Worm (Caenorhabditis elegans): ENCODE results near the gene R03D7.8.
"Not testable (repeated sequence)": the region's sequence is repeated elsewhere in the genome, so short reads cannot be mapped to it uniquely, and the experiment has no call there.

Gene R03D7.8

ce11 chrII:10948236-10949025 is 8.3 kb downstream of the R03D7.8 start:
- TF ChIP-seq ztf-23 (GFP tag; IDR thresholded peaks at IDR 0.05): no peak
- no peak for TF ChIP-seq med-1 (GFP tag; optimal IDR thresholded peaks at IDR 0.05; ENCODE audit: insufficient read depth)
- TF ChIP-seq klf-2 (GFP tag; conservative IDR thresholded peaks at IDR 0.05): no peak
- no peak for TF ChIP-seq ref-1 (GFP tag; conservative IDR thresholded peaks at IDR 0.05)
- no peak for TF ChIP-seq ztf-29 (GFP tag; IDR thresholded peaks at IDR 0.05)
- no peak for TF ChIP-seq flt-1 (GFP tag; IDR thresholded peaks at IDR 0.05)
- TF ChIP-seq cog-1 (tag; optimal IDR thresholded peaks at IDR 0.05): no peak
- no peak for TF ChIP-seq T22C8.4 (GFP tag; IDR thresholded peaks at IDR 0.05)
- no peak for TF ChIP-seq tab-1 (GFP tag; IDR thresholded peaks at IDR 0.05)

ce11 chrII:10947317-10947716 is 9.4 kb downstream of the R03D7.8 start, which contains the start of the genes tceb-3 and gskl-1:
Gene tceb-3 (minus strand): TSS chrII:10947417.
Gene gskl-1 (plus strand): TSS chrII:10947559.
- no peak for TF ChIP-seq ztf-23 (GFP tag; IDR thresholded peaks at IDR 0.05)
- no peak for TF ChIP-seq cog-1 (tag; optimal IDR thresholded peaks at IDR 0.05)
- TF ChIP-seq T22C8.4 (GFP tag; IDR thresholded peaks at IDR 0.05): no peak
- no peak for TF ChIP-seq klf-2 (GFP tag; conservative IDR thresholded peaks at IDR 0.05)

DNA sequence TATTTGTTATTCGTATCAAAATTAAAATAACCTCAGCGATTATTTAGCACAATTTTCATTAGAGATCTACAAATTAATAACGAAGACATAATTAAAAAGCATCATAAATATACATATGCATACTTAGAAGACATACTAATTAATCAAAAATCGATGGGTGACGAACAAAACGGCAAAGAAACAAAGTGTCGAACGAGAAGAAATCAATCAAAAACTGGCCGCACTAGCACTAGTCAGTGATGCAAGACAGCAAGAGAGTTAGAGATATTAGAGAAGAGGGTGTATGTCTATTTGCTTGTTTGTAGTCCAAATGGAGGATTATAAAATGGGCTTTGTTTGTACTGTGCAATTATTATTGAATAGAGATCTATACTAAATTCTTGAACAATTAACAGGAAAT is 9.8 kb downstream of the R03D7.8 start:
- no peak for TF ChIP-seq med-1 (GFP tag; optimal IDR thresholded peaks at IDR 0.05; ENCODE audit: insufficient read depth)
- no peak for TF ChIP-seq T22C8.4 (GFP tag; IDR thresholded peaks at IDR 0.05)
- TF ChIP-seq ztf-29 (GFP tag; IDR thresholded peaks at IDR 0.05): no peak
- TF ChIP-seq ref-1 (GFP tag; conservative IDR thresholded peaks at IDR 0.05): no peak
- TF ChIP-seq tab-1 (GFP tag; IDR thresholded peaks at IDR 0.05): no peak
- no peak for TF ChIP-seq cog-1 (tag; optimal IDR thresholded peaks at IDR 0.05)
- TF ChIP-seq klf-2 (GFP tag; conservative IDR thresholded peaks at IDR 0.05): no peak
- no peak for TF ChIP-seq ztf-23 (GFP tag; IDR thresholded peaks at IDR 0.05)
- TF ChIP-seq flt-1 (GFP tag; IDR thresholded peaks at IDR 0.05): no peak

- TF ChIP-seq ztf-29 (GFP tag; IDR thresholded peaks at IDR 0.05) (no peak), tab-1 (GFP tag; IDR thresholded peaks at IDR 0.05) (no peak), flt-1 (GFP tag; IDR thresholded peaks at IDR 0.05) (no peak), ref-1 (GFP tag; conservative IDR thresholded peaks at IDR 0.05) (no peak), T22C8.4 (GFP tag; IDR thresholded peaks at IDR 0.05) (no peak), klf-2 (GFP tag; conservative IDR thresholded peaks at IDR 0.05) (no peak), med-1 (GFP tag; optimal IDR thresholded peaks at IDR 0.05; ENCODE audit: insufficient read depth) (no peak), cog-1 (tag; optimal IDR thresholded peaks at IDR 0.05) (no peak), ztf-23 (GFP tag; IDR thresholded peaks at IDR 0.05) (no peak)
These were observed 11.2 kb downstream of the R03D7.8 start for ce11 chrII:10945446-10945845.

ce11 chrII:10941918-10942317 is 14.8 kb downstream of the R03D7.8 start, which contains the start of gene R03D7.15:
Gene R03D7.15 (plus strand): TSS chrII:10942216.
- TF ChIP-seq ztf-23, flt-1, tab-1 (GFP tag; IDR thresholded peaks at IDR 0.05): not testable (repeated sequence)

DNA sequence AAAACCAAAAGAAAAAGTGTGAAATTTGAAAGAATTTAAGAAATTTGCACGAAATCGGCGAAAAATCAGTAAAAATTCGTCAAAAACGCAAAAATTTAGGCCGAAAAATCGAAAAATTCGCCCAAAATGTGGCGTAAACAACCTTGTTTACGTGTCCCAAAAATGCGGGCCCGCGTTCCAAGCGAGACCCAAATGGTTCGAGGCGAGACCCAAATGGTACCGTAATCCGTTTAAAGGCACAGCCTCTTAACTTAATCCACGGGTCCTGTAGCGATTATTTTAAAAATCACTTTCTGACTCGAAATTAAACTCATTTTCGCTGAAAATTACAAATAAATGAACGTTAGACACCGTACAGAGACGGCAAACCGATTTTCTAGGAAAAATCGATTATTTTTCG is 21.4 kb downstream of the R03D7.8 start:
- TF ChIP-seq ztf-23 (GFP tag; IDR thresholded peaks at IDR 0.05) (no peak), flt-1 (GFP tag; IDR thresholded peaks at IDR 0.05) (no peak), tab-1 (GFP tag; IDR thresholded peaks at IDR 0.05) (no peak)

ce11 chrII:10934786-10935185 is 21.9 kb downstream of the R03D7.8 start, which contains the start of gene R03D7.2:
Gene R03D7.2 (minus strand): TSS chrII:10935184.
- no peak for TF ChIP-seq ref-1 (GFP tag; conservative IDR thresholded peaks at IDR 0.05)
- TF ChIP-seq cog-1 (tag; optimal IDR thresholded peaks at IDR 0.05): no peak
- no peak for TF ChIP-seq ztf-23 (GFP tag; IDR thresholded peaks at IDR 0.05)
- no peak for TF ChIP-seq T22C8.4 (GFP tag; IDR thresholded peaks at IDR 0.05)
- no peak for TF ChIP-seq ztf-29 (GFP tag; IDR thresholded peaks at IDR 0.05)
- TF ChIP-seq tab-1 (GFP tag; IDR thresholded peaks at IDR 0.05): no peak
- no peak for TF ChIP-seq med-1 (GFP tag; optimal IDR thresholded peaks at IDR 0.05; ENCODE audit: insufficient read depth)
- no peak for TF ChIP-seq flt-1 (GFP tag; IDR thresholded peaks at IDR 0.05)
- TF ChIP-seq klf-2 (GFP tag; conservative IDR thresholded peaks at IDR 0.05): no peak

ce11 chrII:10933948-10934722 is 22.6 kb downstream of the R03D7.8 start:
- no peak for TF ChIP-seq T22C8.4 (GFP tag; IDR thresholded peaks at IDR 0.05)
- no peak for TF ChIP-seq flt-1 (GFP tag; IDR thresholded peaks at IDR 0.05)

ce11 chrII:10932305-10932704 is 24.4 kb downstream of the R03D7.8 start:
- TF ChIP-seq ztf-29 (GFP tag; IDR thresholded peaks at IDR 0.05): no peak
- TF ChIP-seq cog-1 (tag; optimal IDR thresholded peaks at IDR 0.05): no peak
- no peak for TF ChIP-seq T22C8.4 (GFP tag; IDR thresholded peaks at IDR 0.05)
- no peak for TF ChIP-seq flt-1 (GFP tag; IDR thresholded peaks at IDR 0.05)
- no peak for TF ChIP-seq med-1 (GFP tag; optimal IDR thresholded peaks at IDR 0.05; ENCODE audit: insufficient read depth)
- no peak for TF ChIP-seq ztf-23 (GFP tag; IDR thresholded peaks at IDR 0.05)
- TF ChIP-seq tab-1 (GFP tag; IDR thresholded peaks at IDR 0.05): no peak
- no peak for TF ChIP-seq ref-1 (GFP tag; conservative IDR thresholded peaks at IDR 0.05)
- no peak for TF ChIP-seq klf-2 (GFP tag; conservative IDR thresholded peaks at IDR 0.05)
